Fruit fly (Drosophila melanogaster): ENCODE results near the gene dsd.

- TF ChIP-seq Vsx2 (GFP tag; optimal IDR thresholded peaks at IDR 0.05; ENCODE audit: partially characterized antibody) = no peak
- no peak for TF ChIP-seq Dif (GFP tag; optimal IDR thresholded peaks at IDR 0.05; ENCODE audit: partially characterized antibody)
- TF ChIP-seq Myc (optimal IDR thresholded peaks at IDR 0.05) = no peak
- no peak for TF ChIP-seq Abd-B (GFP tag; optimal IDR thresholded peaks at IDR 0.05)
- no peak for TF ChIP-seq usp (GFP tag; optimal IDR thresholded peaks at IDR 0.05)
- TF ChIP-seq h (GFP tag; optimal IDR thresholded peaks at IDR 0.05) = no peak
- no peak for TF ChIP-seq psq (GFP tag; optimal IDR thresholded peaks at IDR 0.05)
- TF ChIP-seq CG32264 (GFP tag; optimal IDR thresholded peaks at IDR 0.05) = no peak
- TF ChIP-seq br (GFP tag; optimal IDR thresholded peaks at IDR 0.05) = no peak
- no peak for TF ChIP-seq sv (GFP tag; optimal IDR thresholded peaks at IDR 0.05)
Observed at dm6 chr3R:27552710-27553109, 54.5 kb downstream of the dsd start.
